Worm (Caenorhabditis elegans) whole organism, midembryonic: Measurements from ENCODE around the gene wdr-48.

Source experiments
- T22C8.4 ChIP-seq: fragments of 200-800 bp; sonication (Bioruptor generic); IDR thresholded peaks from 2 replicates; pipeline ENCODE4 v1.3.6; 2022; ENCODE audit warnings: missing genetic modification characterization, missing compliant biosample characterization
- cog-1 ChIP-seq: sonication (generic microtip); optimal IDR thresholded peaks from 2 replicates; lab custom pipeline; 2016; ENCODE audit warnings: missing genetic modification characterization, missing compliant biosample characterization
- flt-1 ChIP-seq: fragments of 200-800 bp; sonication (Bioruptor generic); IDR thresholded peaks from 2 replicates; pipeline ENCODE4 v1.3.6; 2022; ENCODE audit warnings: missing genetic modification characterization, missing compliant biosample characterization
- klf-2 ChIP-seq: fragments of 200-800 bp; sonication (Bioruptor generic); conservative IDR thresholded peaks from 2 replicates; pipeline ENCODE4 v1.3.6; 2022; ENCODE audit warnings: missing genetic modification reagents, missing genetic modification characterization, missing compliant biosample characterization
- med-1 ChIP-seq: sonication (generic microtip); optimal IDR thresholded peaks from 2 replicates; lab custom pipeline; 2017; ENCODE audit warnings: missing genetic modification characterization, mild to moderate bottlenecking, missing compliant biosample characterization, antibody characterized with exemption, missing genetic modification reagents; ENCODE audit not compliant: insufficient read depth
- ref-1 ChIP-seq: fragments of 200-800 bp; sonication (Bioruptor generic); conservative IDR thresholded peaks from 2 replicates; pipeline ENCODE4 v1.3.6; 2022; ENCODE audit warnings: missing genetic modification reagents, missing genetic modification characterization, missing compliant biosample characterization
- tab-1 ChIP-seq: fragments of 200-800 bp; sonication (Bioruptor generic); IDR thresholded peaks from 2 replicates; pipeline ENCODE4 v1.3.6; 2022; ENCODE audit warnings: missing genetic modification characterization, missing compliant biosample characterization
- ztf-23 ChIP-seq: fragments of 200-800 bp; sonication (Bioruptor generic); IDR thresholded peaks from 2 replicates; pipeline ENCODE4 v1.3.6; 2022; ENCODE audit warnings: missing genetic modification reagents, missing genetic modification characterization, missing compliant biosample characterization
- ztf-29 ChIP-seq: fragments of 200-800 bp; sonication (Bioruptor generic); IDR thresholded peaks from 2 replicates; pipeline ENCODE4 v1.3.6; 2022; ENCODE audit warnings: missing genetic modification reagents, missing genetic modification characterization, missing compliant biosample characterization

The wdr-48 gene

ce11 chrIII:4578385-4578903 is at the start of gene wdr-48, which contains the start of gene sel-5:
wdr-48 (plus strand) TSS chrIII:4578853.
sel-5 (minus strand) TSS chrIII:4578437.
- TF ChIP-seq med-1 (GFP tag; lab: Kevin White, UChicago) (peak; percentile 5), cog-1 (tag; lab: Kevin White, UChicago) (peak; percentile 12), ztf-29 (GFP tag; lab: Robert Waterston, UW) (no peak), flt-1 (GFP tag; lab: Robert Waterston, UW) (no peak), klf-2 (no peak), ref-1 (no peak), tab-1 (no peak), T22C8.4 (GFP tag; lab: Robert Waterston, UW) (no peak), ztf-23 (GFP tag; lab: Robert Waterston, UW) (no peak)

DNA sequence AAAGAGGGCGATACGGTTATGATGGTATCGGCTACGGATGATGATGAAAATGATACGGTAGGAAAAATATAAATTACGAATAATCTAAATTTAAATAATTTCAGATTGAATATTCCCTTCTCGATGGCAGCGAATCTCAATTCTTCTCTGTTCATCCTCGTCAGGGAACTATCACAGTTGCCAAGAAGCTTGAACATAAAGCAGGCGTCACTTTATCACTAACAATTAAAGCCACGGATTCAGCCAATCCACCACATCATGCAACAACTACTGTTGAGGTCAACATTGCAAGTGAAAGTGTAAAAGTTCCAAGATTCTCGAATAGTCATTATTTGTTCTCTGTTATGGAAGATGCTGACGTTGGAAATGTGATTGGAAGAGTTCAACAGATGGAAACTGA is 47.7 kb upstream of the wdr-48 start:
- TF ChIP-seq cog-1 (tag; lab: Kevin White, UChicago) = no peak
- TF ChIP-seq tab-1 = no peak
- TF ChIP-seq ztf-23 (GFP tag; lab: Robert Waterston, UW) = no peak
- TF ChIP-seq flt-1 (GFP tag; lab: Robert Waterston, UW) = no peak
- TF ChIP-seq klf-2 = no peak

DNA sequence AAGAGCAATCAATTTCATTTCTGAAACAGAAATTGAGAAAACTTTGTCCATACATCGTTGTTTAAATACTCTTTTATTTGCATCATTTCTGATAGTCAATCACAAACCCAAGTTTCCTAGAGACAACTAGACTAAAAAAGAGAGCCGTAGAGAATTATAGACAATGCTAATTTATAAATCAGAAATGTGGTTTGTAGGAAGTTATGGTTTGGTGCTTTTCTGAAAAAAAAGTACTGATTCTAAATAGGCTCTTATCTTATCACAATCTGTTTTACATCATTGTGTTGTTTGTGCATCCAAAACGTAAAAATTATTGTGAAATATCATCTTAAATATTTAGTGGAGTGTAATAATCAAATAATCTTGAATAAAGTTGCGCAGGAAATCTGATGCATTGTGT is 38.0 kb upstream of the wdr-48 start, which contains the start of gene ugt-62:
Gene ugt-62 (minus strand): TSS at position 20 of the 400 bp plus-strand sequence.
- TF ChIP-seq ztf-23 (GFP tag; lab: Robert Waterston, UW) (no peak), ref-1 (no peak), cog-1 (tag; lab: Kevin White, UChicago) (no peak), tab-1 (no peak), T22C8.4 (GFP tag; lab: Robert Waterston, UW) (no peak), flt-1 (GFP tag; lab: Robert Waterston, UW) (no peak), ztf-29 (GFP tag; lab: Robert Waterston, UW) (no peak)

- TF ChIP-seq ztf-29 (GFP tag; lab: Robert Waterston, UW) (no peak), ref-1 (no peak), tab-1 (no peak; the same call in 1 of the 2 replicates), flt-1 (GFP tag; lab: Robert Waterston, UW) (peak; percentile 62; the same call in 1 of the 2 replicates), cog-1 (tag; lab: Kevin White, UChicago) (peak; percentile 8), ztf-23 (GFP tag; lab: Robert Waterston, UW) (no peak), T22C8.4 (GFP tag; lab: Robert Waterston, UW) (no peak), klf-2 (no peak), med-1 (GFP tag; lab: Kevin White, UChicago) (peak; percentile 70)
These were observed 36.2 kb upstream of the wdr-48 start, which contains the start of the genes mrps-34 and cisd-3.1 for ce11 chrIII:4542362-4542931. mrps-34 (minus strand) TSS chrIII:4542452. cisd-3.1 (plus strand) TSS chrIII:4542881.

DNA sequence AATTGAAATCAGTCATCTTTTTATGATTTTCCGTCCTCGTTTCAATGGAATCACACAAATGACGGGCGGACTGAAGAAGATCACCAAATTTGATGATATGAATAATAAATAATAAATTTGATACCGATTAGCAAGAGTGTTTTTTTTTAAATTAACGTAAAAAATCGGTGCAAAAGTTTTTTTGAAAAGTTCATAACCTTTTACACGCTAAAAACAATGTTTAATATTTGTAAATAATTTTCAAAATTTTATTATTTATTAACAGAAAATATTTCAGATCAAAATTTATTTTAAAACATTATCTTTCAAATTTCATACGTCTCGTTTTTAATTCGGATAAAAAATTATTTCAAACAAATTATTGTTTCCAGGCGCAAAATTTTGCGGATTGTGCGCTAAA is 33.7 kb upstream of the wdr-48 start, which contains the start of gene M88.3:
Gene M88.3 (minus strand): TSS at position 101 of the 400 bp plus-strand sequence.
- TF ChIP-seq cog-1 (tag; lab: Kevin White, UChicago) = no peak
- no peak for TF ChIP-seq ztf-29 (GFP tag; lab: Robert Waterston, UW)
- TF ChIP-seq ref-1 = no peak
- no peak for TF ChIP-seq med-1 (GFP tag; lab: Kevin White, UChicago)
- no peak for TF ChIP-seq T22C8.4 (GFP tag; lab: Robert Waterston, UW)
- TF ChIP-seq flt-1 (GFP tag; lab: Robert Waterston, UW) = no peak
- no peak for TF ChIP-seq klf-2
- TF ChIP-seq ztf-23 (GFP tag; lab: Robert Waterston, UW) = no peak
- TF ChIP-seq tab-1 = no peak

- no peak for TF ChIP-seq klf-2
- no peak for TF ChIP-seq ztf-23 (GFP tag; lab: Robert Waterston, UW)
- TF ChIP-seq flt-1 (GFP tag; lab: Robert Waterston, UW) = no peak
- TF ChIP-seq ref-1 = no peak
- no peak for TF ChIP-seq tab-1
- no peak for TF ChIP-seq med-1 (GFP tag; lab: Kevin White, UChicago)
- no peak for TF ChIP-seq cog-1 (tag; lab: Kevin White, UChicago)
- no peak for TF ChIP-seq T22C8.4 (GFP tag; lab: Robert Waterston, UW)
- no peak for TF ChIP-seq ztf-29 (GFP tag; lab: Robert Waterston, UW)
These were observed 29.9 kb upstream of the wdr-48 start, which contains the start of gene M88.4 for ce11 chrIII:4548739-4549138. M88.4 (plus strand) TSS chrIII:4549039.

DNA sequence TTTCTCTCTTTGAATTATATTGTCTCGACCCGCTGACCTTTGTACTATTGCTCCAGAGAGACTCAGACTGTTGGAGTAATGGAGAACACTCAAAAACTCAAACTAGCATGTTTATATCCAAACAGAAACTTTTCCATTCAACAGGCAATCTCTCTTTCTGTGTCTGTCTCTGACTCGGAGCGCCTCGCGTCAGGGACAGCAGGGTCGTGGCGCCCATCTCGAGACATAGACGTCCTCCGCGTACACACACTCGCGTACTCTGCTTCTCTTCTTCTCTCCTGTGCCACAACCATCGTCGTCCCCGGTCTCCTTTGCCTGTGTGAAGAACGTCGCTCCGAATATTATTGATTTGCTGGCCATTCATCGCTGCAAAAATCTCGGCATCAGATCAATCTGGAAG is 26.7 kb upstream of the wdr-48 start:
- no peak for TF ChIP-seq klf-2
- TF ChIP-seq ztf-29 (GFP tag; lab: Robert Waterston, UW) = no peak
- TF ChIP-seq ztf-23 (GFP tag; lab: Robert Waterston, UW) = no peak
- TF ChIP-seq cog-1 (tag; lab: Kevin White, UChicago) = no peak

DNA sequence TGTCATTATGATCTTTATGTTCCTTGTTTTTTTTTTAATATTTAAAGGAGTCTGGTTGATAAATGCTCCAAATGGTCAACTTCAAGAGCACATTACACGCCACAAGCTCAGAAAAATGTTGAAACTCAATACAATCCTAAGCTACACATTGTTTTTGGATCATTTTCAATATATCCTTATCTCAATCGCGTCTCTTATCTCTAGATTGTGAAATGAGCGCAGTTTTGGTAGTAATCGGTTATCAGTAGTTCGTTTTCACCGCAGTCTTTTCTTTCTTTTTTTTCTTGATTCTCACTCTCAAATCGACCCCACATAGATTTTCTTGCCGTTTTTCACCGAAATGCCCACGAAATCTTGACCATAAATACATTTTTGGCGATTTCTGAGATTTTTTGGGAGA is 25.8 kb upstream of the wdr-48 start:
- no peak for TF ChIP-seq flt-1 (GFP tag; lab: Robert Waterston, UW)
- no peak for TF ChIP-seq klf-2
- no peak for TF ChIP-seq med-1 (GFP tag; lab: Kevin White, UChicago)
- no peak for TF ChIP-seq T22C8.4 (GFP tag; lab: Robert Waterston, UW)
- no peak for TF ChIP-seq tab-1
- no peak for TF ChIP-seq ztf-23 (GFP tag; lab: Robert Waterston, UW)

DNA sequence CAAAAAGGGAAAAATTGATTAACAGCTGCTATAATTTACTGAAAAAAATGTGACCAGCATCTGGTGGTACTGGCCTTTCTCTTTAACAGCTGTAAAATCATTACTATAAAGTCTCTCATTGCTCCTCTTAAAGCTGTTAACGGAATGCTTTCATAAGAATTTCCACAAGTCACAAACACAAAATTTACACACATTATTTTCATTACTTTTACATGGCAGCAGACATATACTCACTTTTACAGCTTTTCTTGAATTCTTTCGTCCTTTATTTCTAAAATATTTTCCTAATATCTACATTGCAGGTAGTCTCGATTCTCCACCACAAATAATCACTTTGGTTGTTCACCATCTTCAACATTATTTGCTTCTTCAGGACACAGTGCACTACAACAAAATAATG is 25.3 kb upstream of the wdr-48 start, which contains the start of gene imph-1:
Gene imph-1 (plus strand): TSS at position 301 of the 400 bp plus-strand sequence.
- no peak for TF ChIP-seq ztf-23 (GFP tag; lab: Robert Waterston, UW)
- no peak for TF ChIP-seq flt-1 (GFP tag; lab: Robert Waterston, UW)
- no peak for TF ChIP-seq T22C8.4 (GFP tag; lab: Robert Waterston, UW)
- TF ChIP-seq ref-1 = no peak

DNA sequence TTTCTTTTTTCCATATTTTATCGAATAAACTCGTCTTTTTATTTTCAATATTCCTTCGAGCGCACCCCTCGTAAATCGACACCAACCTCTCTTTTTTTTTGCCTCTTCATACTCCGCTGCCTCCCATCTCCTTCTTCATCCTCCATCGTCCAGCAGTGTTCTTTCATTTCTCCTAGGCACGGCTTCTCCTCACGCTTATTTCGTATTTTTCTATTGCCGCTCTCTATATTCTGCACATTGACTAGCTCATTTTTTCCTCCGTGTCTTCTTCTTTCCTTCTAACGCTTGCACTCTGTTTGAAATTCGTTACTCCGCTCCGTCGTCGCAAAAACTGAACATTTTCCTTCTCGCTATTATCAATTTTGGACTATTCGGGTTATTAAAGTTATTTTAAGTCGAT is 23.3 kb upstream of the wdr-48 start:
- TF ChIP-seq flt-1 (GFP tag; lab: Robert Waterston, UW) (no peak), med-1 (GFP tag; lab: Kevin White, UChicago) (no peak), klf-2 (no peak), ztf-29 (GFP tag; lab: Robert Waterston, UW) (no peak), ref-1 (no peak), ztf-23 (GFP tag; lab: Robert Waterston, UW) (no peak), tab-1 (no peak)
